Worm (Caenorhabditis elegans) whole organism, L2 larva: ENCODE data around the gene F25B4.8.

Experiments
- ZK546.5 ChIP-seq: sonication (generic microtip); optimal IDR thresholded peaks from 2 replicates; lab custom pipeline; 2017; ENCODE audit warnings: missing biosample characterization, missing genetic modification characterization
- alr-1 ChIP-seq: fragments of 150-350 bp; optimal IDR thresholded peaks from 2 replicates; lab custom pipeline; 2014; ENCODE audit warnings: missing biosample characterization, missing genetic modification characterization
- gmeb-1 ChIP-seq: fragments of 150-350 bp; optimal IDR thresholded peaks from 2 replicates; lab custom pipeline; 2014; ENCODE audit warnings: missing biosample characterization, missing genetic modification characterization
- nhr-237 ChIP-seq: fragments of 150-350 bp; optimal IDR thresholded peaks from 2 replicates; lab custom pipeline; 2014; ENCODE audit warnings: missing biosample characterization, missing genetic modification characterization
- nhr-77 ChIP-seq: fragments of 150-350 bp; optimal IDR thresholded peaks from 2 replicates; lab custom pipeline; 2014; ENCODE audit warnings: missing biosample characterization, missing genetic modification characterization
- unc-62 ChIP-seq: fragments of 150-350 bp; optimal IDR thresholded peaks from 2 replicates; lab custom pipeline; 2014; ENCODE audit warnings: missing biosample characterization, missing genetic modification reagents, missing genetic modification characterization
- ztf-11 ChIP-seq: sonication (generic microtip); optimal IDR thresholded peaks from 2 replicates; lab custom pipeline; 2017; ENCODE audit warnings: missing biosample characterization, missing genetic modification characterization

- no peak for TF ChIP-seq alr-1 (tag; lab: Kevin White, UChicago)
- TF ChIP-seq unc-62 (GFP tag; lab: Kevin White, UChicago): no peak
- TF ChIP-seq ZK546.5 (tag; lab: Kevin White, UChicago): no peak
- TF ChIP-seq ztf-11 (tag; lab: Kevin White, UChicago): no peak
- TF ChIP-seq gmeb-1: peak; percentile 22
- no peak for TF ChIP-seq nhr-77 (tag; lab: Kevin White, UChicago)
- no peak for TF ChIP-seq nhr-237 (tag; lab: Kevin White, UChicago)
Observed at ce11 chrV:5693595-5693994, 2.1 kb upstream of the F25B4.8 start.
